Fruit fly (Drosophila melanogaster) whole organism: ENCODE results near the gene Marcal1.

Source experiments
- CG8478 ChIP-seq: fragments of >200 bp; optimal IDR thresholded peaks from 2 replicates; lab custom pipeline; 2018; ENCODE audit warnings: inconsistent platforms
- Dll ChIP-seq: fragments of >200 bp; optimal IDR thresholded peaks from 2 replicates; lab custom pipeline; 2017
- EcR ChIP-seq, 2 experiments: fragments of >200 bp; optimal IDR thresholded peaks; 2 replicates each; lab custom pipeline; 2017; ENCODE audit warnings: missing biosample characterization in 2 of 2, missing genetic modification characterization in 2 of 2, missing genetic modification reagents in 2 of 2
- pan ChIP-seq: fragments of >200 bp; optimal IDR thresholded peaks from 2 replicates; lab custom pipeline; 2017
- psq ChIP-seq: fragments of >200 bp; optimal IDR thresholded peaks from 2 replicates; lab custom pipeline; 2017
- usp ChIP-seq: fragments of >200 bp; optimal IDR thresholded peaks from 2 replicates; lab custom pipeline; 2017; ENCODE audit warnings: missing biosample characterization, missing genetic modification characterization, mixed read lengths

Gene Marcal1

DNA sequence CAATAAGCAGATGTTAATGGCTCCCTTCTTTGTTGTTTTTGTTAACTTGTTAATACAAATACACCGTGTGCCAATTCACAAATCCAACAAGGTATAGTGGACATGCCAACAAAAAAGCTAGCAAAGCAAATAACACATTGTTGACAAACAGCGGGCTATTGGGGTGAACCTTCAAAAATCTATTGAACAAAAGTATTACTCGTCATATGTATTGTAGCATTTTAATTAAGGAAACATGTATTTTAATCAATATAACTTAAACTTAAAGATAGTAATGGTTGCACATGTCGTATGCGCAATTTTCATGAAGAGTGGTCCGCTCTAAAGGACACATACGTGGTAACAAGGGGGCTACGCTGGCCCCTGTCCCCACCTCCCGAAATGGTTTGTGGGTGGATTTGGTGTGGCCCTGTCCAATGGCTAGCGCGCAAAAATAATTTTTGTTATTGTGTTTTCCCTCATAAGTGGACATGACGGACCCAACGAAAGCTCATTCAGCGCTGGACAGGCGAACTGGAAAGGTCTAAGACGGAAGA is 13.0 kb upstream of the Marcal1 start, which contains the start of gene synr:
synr (plus strand) TSS at position 486 of the 536 bp plus-strand sequence.
- TF ChIP-seq psq (lab: Kevin White, UChicago), result no peak
- no peak for TF ChIP-seq pan (lab: Kevin White, UChicago)
- TF ChIP-seq CG8478, result no peak
- TF ChIP-seq usp (GFP tag; lab: Kevin White, UChicago), result no peak
- no peak for TF ChIP-seq EcR (GFP tag; optimal IDR thresholded peaks at IDR 0.05; lab: Kevin White, UChicago)
- no peak for TF ChIP-seq Dll (lab: Kevin White, UChicago)

DNA sequence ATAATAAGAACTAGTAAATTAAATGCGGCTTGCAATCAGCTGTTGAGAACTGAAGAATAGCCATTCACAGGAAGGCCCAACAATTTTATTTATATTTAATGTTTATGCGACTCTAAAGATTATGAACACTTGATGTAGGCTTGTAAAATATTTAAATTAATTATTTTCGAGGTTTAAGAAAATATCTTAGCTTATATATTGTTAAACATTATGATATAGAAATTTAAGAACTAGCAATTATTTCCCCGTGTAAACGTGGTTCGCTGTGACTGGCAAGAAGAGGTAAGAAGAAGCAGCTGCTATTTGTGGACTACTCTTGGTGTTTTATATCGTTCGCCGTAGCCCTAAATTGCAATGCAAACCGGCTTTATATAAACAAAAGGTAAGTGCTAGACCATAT is 10.0 kb upstream of the Marcal1 start, which contains the start of the genes mRpL24 and betaggt-I:
mRpL24 (minus strand) TSS at position 62 of the 400 bp plus-strand sequence.
betaggt-I (plus strand) TSS at position 280 of the 400 bp plus-strand sequence.
- no peak for TF ChIP-seq CG8478

DNA sequence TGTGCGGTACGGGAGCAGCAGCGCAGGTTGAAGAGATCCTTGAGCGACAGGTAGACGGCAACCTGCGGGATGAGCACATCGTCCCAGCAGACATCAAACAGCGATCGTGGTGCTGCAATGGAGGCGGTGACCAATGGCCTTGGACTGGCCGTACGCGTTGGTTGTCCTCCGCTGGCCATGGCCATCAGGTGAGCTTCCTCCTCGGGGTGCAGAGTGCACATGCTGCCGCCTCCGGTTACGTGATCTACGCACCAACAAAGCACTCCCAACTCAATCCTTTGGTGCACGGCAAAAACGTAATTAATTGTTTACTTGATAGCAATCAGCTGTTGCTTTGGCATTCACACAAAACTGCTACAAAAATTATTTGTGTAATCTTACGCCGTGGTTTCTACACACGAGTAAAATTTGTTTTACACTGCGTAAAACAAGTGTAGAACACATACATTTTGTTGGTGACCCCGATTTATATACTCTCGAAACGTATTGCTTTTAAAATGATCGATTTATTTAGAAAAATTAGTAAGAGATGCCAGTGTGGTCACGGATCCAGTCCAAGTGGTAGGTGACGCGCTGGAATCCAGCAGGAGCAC is 5.8 kb upstream of the Marcal1 start, which contains the start of gene jet:
jet (minus strand) TSS at position 332 of the 593 bp plus-strand sequence.
- TF ChIP-seq psq (lab: Kevin White, UChicago) (no peak), CG8478 (no peak), pan (lab: Kevin White, UChicago) (no peak), EcR (GFP tag; optimal IDR thresholded peaks at IDR 0.05; lab: Kevin White, UChicago) (no peak), usp (GFP tag; lab: Kevin White, UChicago) (no peak), Dll (lab: Kevin White, UChicago) (no peak)

DNA sequence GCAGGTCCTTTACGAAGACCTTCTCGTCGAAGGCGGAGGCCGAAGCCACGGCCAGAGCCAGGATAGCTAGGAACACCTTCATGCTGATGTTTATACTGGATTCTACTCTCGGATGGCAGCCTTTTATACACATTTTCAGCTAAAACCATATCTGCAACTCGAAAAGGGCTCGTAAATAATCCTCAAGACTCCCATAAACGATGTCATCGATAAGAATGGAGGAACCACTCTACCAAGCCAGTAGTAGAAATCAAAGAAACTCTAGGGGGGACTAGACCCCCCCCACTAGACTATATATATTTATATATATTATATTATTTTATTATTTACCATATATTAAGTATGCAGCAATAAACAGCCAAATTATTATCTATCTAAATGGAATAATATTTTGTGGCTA is 4.6 kb upstream of the Marcal1 start, which contains the start of gene Jon25Biii:
Jon25Biii (minus strand) TSS at position 101 of the 400 bp plus-strand sequence.
- TF ChIP-seq Dll (lab: Kevin White, UChicago), result no peak
- no peak for TF ChIP-seq pan (lab: Kevin White, UChicago)
- no peak for TF ChIP-seq EcR (GFP tag; optimal IDR thresholded peaks at IDR 0.05; lab: Kevin White, UChicago)
- no peak for TF ChIP-seq usp (GFP tag; lab: Kevin White, UChicago)
- no peak for TF ChIP-seq CG8478
- TF ChIP-seq psq (lab: Kevin White, UChicago), result no peak

DNA sequence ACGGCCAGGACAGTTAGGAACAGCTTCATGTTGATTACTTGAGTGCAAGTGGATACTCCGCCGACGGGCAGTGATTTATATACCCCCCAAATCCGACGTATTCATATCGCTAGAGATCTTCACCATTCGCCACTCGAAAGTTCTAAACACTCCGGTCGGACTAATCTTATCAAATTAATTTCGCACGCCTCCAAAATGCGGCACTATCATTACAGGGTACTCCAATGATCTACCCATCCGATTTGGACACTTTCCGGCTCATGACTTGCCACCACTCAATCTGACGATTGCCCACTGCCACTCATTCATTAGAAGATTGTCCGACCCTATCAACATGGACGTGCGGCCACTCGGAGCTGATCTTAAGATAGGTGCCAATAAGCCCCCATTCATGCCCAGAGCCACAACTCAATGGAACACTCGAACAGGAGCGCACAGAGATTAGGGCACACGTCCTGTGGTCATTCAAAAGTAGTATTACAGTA is 2.2 kb upstream of the Marcal1 start, which contains the start of gene Jon25Bii:
Jon25Bii (minus strand) TSS at position 51 of the 485 bp plus-strand sequence.
- TF ChIP-seq pan (lab: Kevin White, UChicago) (no peak), EcR (GFP tag; optimal IDR thresholded peaks at IDR 0.05; lab: Kevin White, UChicago) (no peak), Dll (lab: Kevin White, UChicago) (no peak), psq (lab: Kevin White, UChicago) (no peak), usp (GFP tag; lab: Kevin White, UChicago) (no peak), CG8478 (no peak)

DNA sequence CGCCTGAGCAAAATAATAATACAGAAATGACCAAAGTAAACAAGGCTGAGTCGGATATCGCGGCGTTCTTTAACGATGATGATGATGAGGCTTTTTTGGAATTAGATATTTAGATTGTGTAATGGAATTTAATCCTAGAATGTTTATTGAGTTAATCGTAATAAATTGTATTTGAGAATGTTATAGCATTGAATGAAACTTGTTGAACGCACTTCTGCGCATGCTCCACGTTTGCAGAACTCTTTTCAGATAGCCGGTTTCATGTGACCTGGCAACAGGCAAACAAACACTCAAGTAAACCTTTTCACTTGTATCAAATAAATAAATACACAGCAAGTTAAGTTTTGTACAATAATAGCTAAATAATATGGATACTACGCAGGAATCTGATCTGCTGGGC is 2.8 kb downstream of the Marcal1 start, which contains the start of gene CG34124:
CG34124 (plus strand) TSS at position 301 of the 400 bp plus-strand sequence.
- TF ChIP-seq CG8478 (no peak), psq (lab: Kevin White, UChicago) (no peak), pan (lab: Kevin White, UChicago) (no peak), Dll (lab: Kevin White, UChicago) (no peak), usp (GFP tag; lab: Kevin White, UChicago) (no peak), EcR (GFP tag; optimal IDR thresholded peaks at IDR 0.05; lab: Kevin White, UChicago) (no peak)

DNA sequence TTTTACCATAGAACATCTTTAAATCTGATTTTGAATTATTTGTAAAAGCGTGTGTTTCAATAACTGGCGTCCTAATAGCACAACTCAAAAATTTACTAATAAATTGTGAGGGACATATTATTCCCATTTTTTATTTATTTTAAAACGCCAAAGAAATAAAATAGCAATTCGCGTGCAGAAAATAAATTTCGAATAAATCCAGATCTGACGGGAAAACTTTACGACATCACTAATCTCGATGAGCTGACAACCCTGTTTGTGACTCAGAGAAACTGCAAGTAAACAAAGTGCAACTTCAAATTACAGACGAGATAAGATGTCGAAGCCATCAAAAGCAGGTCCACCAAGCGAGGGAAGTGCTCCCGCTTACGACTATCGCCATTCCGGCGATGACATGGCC is 10.1 kb downstream of the Marcal1 start, which contains the start of gene CG34125:
CG34125 (plus strand) TSS at position 254 of the 400 bp plus-strand sequence.
- TF ChIP-seq psq (lab: Kevin White, UChicago) (no peak), EcR (GFP tag; optimal IDR thresholded peaks at IDR 0.05; lab: Kevin White, UChicago) (no peak), pan (lab: Kevin White, UChicago) (no peak), CG8478 (no peak), usp (GFP tag; lab: Kevin White, UChicago) (no peak), Dll (lab: Kevin White, UChicago) (no peak)

DNA sequence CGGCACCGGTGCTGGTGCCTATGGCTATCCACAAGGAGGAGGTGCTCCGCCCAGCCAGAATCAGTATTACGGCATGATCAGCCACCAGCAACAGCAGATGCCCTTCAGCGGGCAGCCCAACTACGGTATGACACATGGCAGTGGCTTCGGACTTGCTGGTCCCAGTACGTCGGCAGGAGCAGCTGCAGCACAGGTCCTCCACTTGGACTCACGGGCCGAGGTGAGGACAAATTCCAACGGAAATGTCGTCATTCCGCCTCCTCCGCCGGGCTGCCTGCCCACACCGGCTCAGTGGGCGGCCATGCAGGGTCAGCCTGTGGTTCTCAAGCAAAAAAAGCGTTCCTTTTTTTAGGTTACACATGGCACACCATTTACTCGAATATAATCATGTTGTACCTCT is 10.6 kb downstream of the Marcal1 start:
- TF ChIP-seq usp (GFP tag; lab: Kevin White, UChicago) (no peak), Dll (lab: Kevin White, UChicago) (no peak), pan (lab: Kevin White, UChicago) (no peak), psq (lab: Kevin White, UChicago) (no peak), CG8478 (no peak), EcR (GFP tag; optimal IDR thresholded peaks at IDR 0.05; lab: Kevin White, UChicago) (no peak)

DNA sequence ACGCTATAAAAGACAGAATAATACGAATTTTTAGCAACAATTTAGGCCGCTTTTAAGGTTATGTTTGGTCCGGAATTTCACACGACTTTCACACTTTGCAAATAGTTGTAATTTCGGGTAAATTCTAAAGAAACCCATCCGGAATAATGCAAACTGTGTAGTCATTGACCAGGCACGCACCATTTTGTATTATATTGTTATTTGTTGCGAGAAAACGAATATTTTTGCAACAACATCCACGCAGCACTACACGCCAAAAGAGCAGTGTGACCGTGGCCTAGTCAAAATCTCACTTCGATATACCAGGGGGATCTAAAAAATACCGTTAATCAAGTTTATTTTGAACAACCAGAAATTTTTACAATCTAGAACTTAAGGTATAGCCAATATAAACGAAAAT is 12.2 kb downstream of the Marcal1 start, which contains the start of gene eIF3i:
eIF3i (minus strand) TSS at position 265 of the 400 bp plus-strand sequence.
- TF ChIP-seq psq (lab: Kevin White, UChicago), result no peak
- TF ChIP-seq EcR (GFP tag; optimal IDR thresholded peaks at IDR 0.05; lab: Kevin White, UChicago), result no peak
- TF ChIP-seq usp (GFP tag; lab: Kevin White, UChicago), result no peak
- TF ChIP-seq CG8478, result no peak
- no peak for TF ChIP-seq pan (lab: Kevin White, UChicago)
- no peak for TF ChIP-seq Dll (lab: Kevin White, UChicago)

DNA sequence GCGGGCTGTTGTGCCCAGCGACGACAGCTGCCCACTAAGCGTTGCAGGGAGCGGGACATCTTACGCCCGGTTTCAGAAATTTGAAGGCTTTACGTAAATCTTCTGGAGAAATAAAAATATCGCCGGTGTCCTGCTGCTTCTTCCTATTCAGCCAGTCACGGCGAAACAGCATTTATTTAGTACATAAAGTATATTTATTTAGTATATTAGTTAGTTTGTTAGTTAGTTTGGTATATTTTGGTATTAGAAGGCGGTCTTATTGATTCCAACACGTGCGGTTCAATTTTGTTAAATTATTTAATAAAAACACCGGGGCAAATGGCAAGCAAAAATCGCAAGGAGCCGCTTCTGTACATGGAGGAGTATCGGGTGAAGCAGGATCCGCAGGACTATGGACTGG is 13.5 kb downstream of the Marcal1 start, which contains the start of the genes Scox and Polr1C:
Scox (minus strand) TSS at position 169 of the 400 bp plus-strand sequence.
Polr1C (plus strand) TSS at position 238 of the 400 bp plus-strand sequence.
- TF ChIP-seq pan (lab: Kevin White, UChicago) (no peak), psq (lab: Kevin White, UChicago) (no peak), Dll (lab: Kevin White, UChicago) (no peak), CG8478 (no peak), usp (GFP tag; lab: Kevin White, UChicago) (no peak), EcR (GFP tag; optimal IDR thresholded peaks at IDR 0.05; lab: Kevin White, UChicago) (no peak)

DNA sequence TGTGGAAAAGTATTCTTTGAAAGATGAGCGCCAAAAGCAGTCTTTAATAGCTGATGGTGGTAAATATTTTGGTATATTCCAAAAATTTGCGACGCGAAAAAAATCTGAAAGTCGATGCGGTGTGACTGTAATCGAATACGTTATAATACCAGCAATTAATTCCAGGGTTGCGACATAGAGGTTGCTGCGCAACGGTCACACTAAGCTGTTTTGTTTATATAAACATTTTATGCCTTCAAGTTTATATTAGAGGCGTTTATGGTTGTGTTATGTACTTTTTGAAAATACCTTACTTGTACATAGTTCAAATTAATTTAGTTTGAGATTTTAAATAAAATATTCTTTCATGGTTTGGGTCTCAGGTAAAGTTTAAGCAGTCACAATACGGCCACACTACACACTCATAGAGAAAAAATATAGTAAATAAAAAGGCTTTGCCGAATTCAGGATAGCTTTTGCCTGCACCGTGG is 16.1 kb downstream of the Marcal1 start, which contains the start of gene CG14043:
CG14043 (plus strand) TSS at position 374 of the 470 bp plus-strand sequence.
- TF ChIP-seq CG8478 (no peak), Dll (lab: Kevin White, UChicago) (no peak), pan (lab: Kevin White, UChicago) (no peak), usp (GFP tag; lab: Kevin White, UChicago) (no peak), psq (lab: Kevin White, UChicago) (no peak), EcR (GFP tag; optimal IDR thresholded peaks at IDR 0.05; lab: Kevin White, UChicago) (no peak)
